Fruit fly (Drosophila melanogaster) whole organism, larva: ENCODE data around the gene ATPsyngamma.

ENCODE experiments used
- noc ChIP-seq: fragments of 200-800 bp; sonication (Bioruptor generic); optimal IDR thresholded peaks from 3 replicates; lab custom pipeline; 2019; ENCODE audit warnings: missing biosample characterization, mild to moderate bottlenecking, missing genetic modification characterization, moderate library complexity

ATPsyngamma gene

DNA sequence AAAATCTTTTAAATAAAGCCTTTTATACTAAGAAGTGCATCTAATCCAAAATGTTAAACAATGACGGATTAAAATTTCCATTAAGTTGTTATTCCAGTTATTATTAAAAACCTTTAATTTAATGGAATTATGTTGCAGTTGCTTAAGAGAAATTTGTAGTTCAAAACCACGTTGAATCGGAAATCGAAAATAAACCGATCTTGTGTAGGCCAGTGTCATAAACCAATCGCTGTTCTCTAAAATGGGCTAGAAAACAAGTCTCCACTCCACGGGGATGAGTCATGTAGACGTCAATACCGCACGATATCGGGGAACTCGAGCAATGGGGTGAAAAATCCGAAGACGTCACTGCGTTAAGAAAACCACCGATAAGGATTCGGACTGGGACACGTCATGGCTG lies 12.6 kb upstream of the ATPsyngamma start:
- TF ChIP-seq noc (tag; lab: Kevin White, UChicago) = no peak

- TF ChIP-seq noc (tag; lab: Kevin White, UChicago) = no peak
These were observed 11.1 kb upstream of the ATPsyngamma start for dm6 chr3R:29760042-29760441.

DNA sequence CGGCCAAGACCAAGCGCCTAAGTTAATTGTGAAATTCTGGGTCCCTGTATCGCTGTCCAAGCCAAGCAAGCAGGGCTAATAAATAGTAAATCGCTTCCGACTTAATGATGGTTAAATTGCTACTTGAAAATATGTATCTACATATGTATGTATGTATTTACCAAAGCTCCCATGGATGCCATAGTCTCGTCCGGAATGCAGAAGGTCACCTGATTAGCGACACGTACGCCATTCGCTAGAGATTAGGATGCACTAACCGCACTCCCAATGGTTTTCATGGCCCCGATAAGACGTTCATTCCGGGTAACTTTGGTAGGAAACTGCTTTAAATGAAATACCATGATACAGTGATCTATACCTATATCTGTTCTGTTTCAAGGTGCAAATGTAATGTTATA lies 9.8 kb upstream of the ATPsyngamma start:
- no peak for TF ChIP-seq noc (tag; lab: Kevin White, UChicago)

- TF ChIP-seq noc (tag; lab: Kevin White, UChicago) = no peak
These were observed 9.3 kb upstream of the ATPsyngamma start for dm6 chr3R:29758129-29758733.

DNA sequence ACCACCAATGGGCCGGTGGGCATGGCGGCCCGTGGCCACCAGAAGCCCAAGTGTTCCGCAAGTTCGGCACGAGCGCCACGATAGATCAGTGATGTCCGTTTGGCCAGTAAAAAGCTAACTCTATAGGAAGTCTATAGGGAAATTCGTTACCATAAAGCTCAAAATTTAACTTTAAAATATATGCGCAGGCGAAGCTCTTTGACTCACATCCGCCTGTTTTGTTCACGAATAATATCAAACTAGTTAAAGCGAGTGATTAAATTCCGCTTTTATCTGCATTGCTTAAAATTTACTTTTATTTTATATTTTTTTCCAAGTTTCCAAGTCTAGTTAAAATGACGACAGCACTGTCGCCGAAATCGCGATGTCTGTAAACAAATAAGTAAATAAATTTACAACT lies 8.7 kb upstream of the ATPsyngamma start:
- TF ChIP-seq noc (tag; lab: Kevin White, UChicago) = no peak

DNA sequence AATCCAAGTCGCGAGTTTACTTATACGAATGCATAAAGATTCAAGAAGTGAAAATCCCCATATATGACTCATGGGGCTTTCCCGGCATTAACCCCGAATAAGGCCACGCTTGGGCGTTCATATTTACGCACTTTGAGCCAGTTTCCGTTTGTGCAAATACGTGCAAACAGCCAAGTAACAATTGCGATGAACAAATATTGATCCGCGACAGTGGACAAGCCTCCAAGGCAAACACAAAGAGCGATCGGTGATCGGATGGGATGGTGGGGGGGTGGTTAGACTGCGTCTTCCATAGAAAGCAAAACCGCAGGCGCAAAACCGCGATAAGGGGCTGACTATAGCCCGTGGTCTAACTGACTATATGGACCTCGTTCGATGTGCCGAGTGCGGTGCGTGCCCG lies 8.3 kb upstream of the ATPsyngamma start:
- TF ChIP-seq noc (tag; lab: Kevin White, UChicago) = no peak

DNA sequence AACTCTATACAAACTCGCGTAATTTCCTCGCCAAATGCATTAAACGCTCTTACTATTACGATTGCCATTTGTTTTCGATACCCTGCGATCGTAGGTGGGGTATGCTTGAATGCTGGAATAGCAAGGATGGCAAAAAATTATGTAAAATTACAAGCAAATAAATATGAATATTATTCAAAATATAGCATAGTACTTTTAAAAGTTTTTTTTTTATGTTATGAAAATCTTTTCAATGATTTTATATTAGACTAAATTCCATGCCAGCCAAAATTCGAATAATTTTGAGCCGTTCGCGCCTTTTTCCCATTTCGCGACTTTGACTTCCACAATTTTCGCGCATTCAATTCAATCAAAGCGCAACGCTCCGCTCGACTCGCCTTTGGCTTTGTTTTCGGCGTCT lies 7.2 kb upstream of the ATPsyngamma start:
- no peak for TF ChIP-seq noc (tag; lab: Kevin White, UChicago)

DNA sequence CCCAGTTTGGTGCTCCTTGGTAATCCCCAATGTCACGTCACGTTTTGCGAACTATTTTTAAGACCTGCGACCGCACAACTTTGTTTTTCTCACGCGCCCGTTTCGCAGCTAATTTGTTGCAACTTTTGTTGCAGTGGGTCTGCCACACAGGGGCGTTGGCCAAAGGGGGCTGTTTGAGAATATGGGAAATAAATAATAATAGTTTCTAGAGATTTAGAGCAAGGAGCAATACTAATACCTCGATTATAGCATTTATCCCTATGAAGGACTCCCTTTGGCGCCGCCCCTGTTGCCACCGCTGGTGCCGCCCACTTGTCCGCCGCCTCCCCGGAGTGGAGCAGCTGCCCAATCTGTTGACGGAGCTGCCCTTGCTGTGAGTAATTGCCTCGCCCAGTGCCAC lies 6.3 kb upstream of the ATPsyngamma start:
- no peak for TF ChIP-seq noc (tag; lab: Kevin White, UChicago)

DNA sequence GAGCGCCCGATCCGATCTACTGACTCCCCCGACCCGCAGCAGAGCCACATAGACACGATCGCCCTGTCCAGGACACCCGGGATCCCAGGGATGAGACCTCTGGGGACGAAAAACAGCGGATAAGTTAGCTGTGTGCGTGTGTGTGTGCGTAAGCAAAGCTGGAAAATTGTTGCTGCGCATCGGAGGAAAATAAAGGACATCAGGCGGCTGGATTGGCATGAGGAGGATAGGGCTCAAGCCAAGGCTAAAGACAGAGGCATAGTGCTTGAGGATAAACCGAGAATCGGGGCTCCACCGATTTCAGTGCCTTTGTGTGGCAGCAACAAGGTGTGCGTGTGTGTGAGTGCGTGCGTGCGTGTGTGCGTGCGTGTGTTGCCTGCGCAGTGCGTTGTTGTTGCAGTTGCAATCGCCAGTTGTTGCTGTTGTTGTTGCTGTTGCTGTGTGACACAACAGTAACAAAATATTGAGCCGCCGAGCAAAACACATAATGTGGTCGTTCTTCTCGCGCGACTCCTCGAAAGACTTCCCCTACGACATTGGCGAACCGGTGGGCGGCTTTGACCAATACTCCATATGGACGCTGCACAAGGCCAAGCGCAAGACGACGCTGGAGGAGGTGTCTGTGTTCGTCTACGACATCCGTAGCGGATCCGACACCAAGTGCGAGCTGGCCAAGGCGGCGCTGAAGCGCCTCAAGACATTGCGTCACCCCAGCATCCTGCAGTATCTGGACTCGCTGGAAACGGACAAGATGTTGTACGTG lies 522 bp upstream of the ATPsyngamma start:
- TF ChIP-seq noc (tag; lab: Kevin White, UChicago) = no peak

DNA sequence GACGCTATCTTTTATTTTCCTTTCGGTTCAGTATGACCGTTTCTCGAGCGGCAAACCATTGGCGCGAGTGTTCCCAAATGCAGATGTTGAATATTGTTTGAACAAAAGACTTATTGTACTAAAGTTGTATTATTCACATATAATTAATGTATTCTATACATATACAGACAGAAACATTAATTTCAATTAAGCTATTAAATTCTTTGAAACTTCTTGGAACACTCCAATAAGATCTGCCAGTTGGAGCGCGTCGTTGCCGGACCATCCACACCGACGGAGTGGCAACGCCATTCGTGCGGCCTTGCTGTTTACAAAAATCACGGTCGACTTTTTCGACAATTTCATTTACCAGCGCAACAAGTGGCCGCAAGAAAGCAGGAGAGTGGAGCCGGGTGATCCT lies 3.9 kb downstream of the ATPsyngamma start, which contains the start of the genes Wdr24 and IntS11:
TSS of gene Wdr24 (minus strand) at position 37 of the 400 bp plus-strand sequence.
TSS of gene IntS11 (plus strand) at position 282 of the 400 bp plus-strand sequence.
- TF ChIP-seq noc (tag; lab: Kevin White, UChicago) = peak; percentile 88

dm6 chr3R:29740078-29740477 lies 8.9 kb downstream of the ATPsyngamma start:
- no peak for TF ChIP-seq noc (tag; lab: Kevin White, UChicago)

DNA sequence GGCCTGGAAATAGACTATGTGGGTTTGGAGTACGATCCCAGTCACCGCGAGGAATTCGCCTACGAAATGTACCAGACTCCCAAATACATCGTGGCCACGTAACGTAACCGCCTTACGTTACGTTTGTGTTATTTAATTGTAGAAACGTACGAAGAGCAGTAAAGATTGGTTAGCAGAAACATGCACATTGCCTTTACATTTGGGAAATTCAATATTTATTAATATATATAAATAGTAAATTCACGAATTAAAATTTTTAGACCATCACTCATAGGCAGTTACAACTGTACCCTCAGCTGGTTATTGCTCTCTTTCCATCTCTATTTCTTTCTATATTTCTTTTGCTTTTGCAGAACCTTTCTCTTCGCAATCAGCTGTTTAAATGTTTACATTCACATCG lies 11.1 kb downstream of the ATPsyngamma start, which contains the start of gene Gnpnat:
TSS of gene Gnpnat (plus strand) at position 385 of the 400 bp plus-strand sequence.
- peak; percentile 70 for TF ChIP-seq noc (tag; lab: Kevin White, UChicago)

dm6 chr3R:29736678-29737093 lies 12.3 kb downstream of the ATPsyngamma start, which contains the start of the genes CG7601 and CIA30:
TSS of gene CG7601 (minus strand) at chr3R:29736745.
TSS of gene CIA30 (plus strand) at chr3R:29736965.
- TF ChIP-seq noc (tag; lab: Kevin White, UChicago) = peak; percentile 98

dm6 chr3R:29726277-29726676 lies 22.7 kb downstream of the ATPsyngamma start:
- no peak for TF ChIP-seq noc (tag; lab: Kevin White, UChicago)

DNA sequence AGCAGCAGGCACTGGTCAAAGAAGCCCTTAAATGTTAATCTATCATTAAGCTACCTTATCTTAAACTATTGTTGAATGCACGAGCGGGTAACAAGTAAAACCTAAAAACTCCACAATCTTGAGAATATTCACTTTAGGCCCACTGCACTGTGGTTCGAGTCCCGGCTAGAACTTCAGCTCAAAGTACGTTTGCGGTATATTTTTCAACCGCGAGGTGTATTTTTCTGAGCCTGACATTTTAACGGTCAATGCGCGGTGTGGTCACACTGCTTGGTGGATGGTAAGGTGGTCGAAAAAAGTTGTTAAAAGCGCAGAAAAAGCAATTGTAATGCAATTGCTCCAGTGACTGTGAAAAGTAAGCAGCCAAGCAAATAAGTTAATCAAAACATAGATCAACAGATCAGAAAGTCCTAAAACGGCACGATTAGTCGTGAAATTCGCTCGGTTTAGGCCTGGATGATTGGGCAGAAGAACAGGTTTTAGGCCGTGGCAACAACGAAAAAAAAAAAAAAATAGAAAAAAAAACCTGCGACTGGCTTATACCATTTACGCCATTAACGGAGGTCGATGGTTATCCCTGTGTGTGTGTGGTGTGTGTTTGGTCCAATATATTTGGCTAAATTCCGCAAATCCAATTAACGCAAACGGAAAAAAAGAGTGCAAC lies 23.3 kb downstream of the ATPsyngamma start, which contains the start of gene Kul:
TSS of gene Kul (plus strand) at position 254 of the 664 bp plus-strand sequence.
- no peak for TF ChIP-seq noc (tag; lab: Kevin White, UChicago)

DNA sequence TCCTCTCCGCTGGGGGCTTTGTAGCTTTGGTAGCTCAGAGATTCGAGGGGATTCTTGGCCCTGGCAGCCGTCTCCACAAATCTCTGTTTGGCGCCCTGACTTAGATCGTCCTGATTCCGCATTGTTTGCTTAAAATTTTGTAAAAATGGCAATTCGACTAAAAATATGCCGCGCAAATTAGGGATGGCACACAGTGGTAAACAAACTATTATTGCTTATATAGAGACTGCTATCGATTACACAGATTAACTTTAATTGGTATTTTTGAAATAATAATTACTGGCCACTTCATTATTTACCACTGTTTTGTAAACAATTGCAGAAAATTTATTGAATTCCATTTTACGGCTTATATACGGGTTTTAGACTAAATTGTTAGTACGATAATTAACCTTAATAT lies 24.2 kb downstream of the ATPsyngamma start, which contains the start of the genes Naa40 and CG18731:
TSS of gene Naa40 (minus strand) at position 206 of the 400 bp plus-strand sequence.
TSS of gene CG18731 (plus strand) at position 283 of the 400 bp plus-strand sequence.
- TF ChIP-seq noc (tag; lab: Kevin White, UChicago) = no peak
